Worm (Caenorhabditis elegans) whole organism, L3 larva: ENCODE measurements around the gene R11G10.4.

Experiments
- ceh-28 ChIP-seq: fragments of 150-350 bp; optimal IDR thresholded peaks from 2 replicates; lab custom pipeline; 2014; ENCODE audit warnings: missing biosample characterization, missing genetic modification reagents, missing genetic modification characterization
- ceh-82 ChIP-seq: fragments of 150-350 bp; optimal IDR thresholded peaks from 2 replicates; lab custom pipeline; 2014; ENCODE audit warnings: missing biosample characterization, missing genetic modification characterization
- ceh-9 ChIP-seq: sonication (generic microtip); optimal IDR thresholded peaks from 2 replicates; lab custom pipeline; 2018; ENCODE audit warnings: missing biosample characterization, missing genetic modification characterization
- hmg-11 ChIP-seq: sonication (generic microtip); optimal IDR thresholded peaks from 2 replicates; lab custom pipeline; 2016; ENCODE audit warnings: missing genetic modification characterization, missing compliant biosample characterization
- lin-15B ChIP-seq: fragments of 150-350 bp; optimal IDR thresholded peaks from 2 replicates; lab custom pipeline; 2014; ENCODE audit warnings: missing biosample characterization, missing genetic modification characterization
- lin-39 ChIP-seq: fragments of 150-350 bp; optimal IDR thresholded peaks from 2 replicates; lab custom pipeline; 2018; ENCODE audit warnings: missing biosample characterization, missing genetic modification reagents, missing genetic modification characterization
- mdl-1 ChIP-seq: fragments of 150-350 bp; optimal IDR thresholded peaks from 2 replicates; lab custom pipeline; 2014; ENCODE audit warnings: missing biosample characterization, missing genetic modification characterization
- mml-1 ChIP-seq: fragments of 150-350 bp; sonication (generic microtip); optimal IDR thresholded peaks from 3 replicates; lab custom pipeline; 2014; ENCODE audit warnings: missing biosample characterization, missing genetic modification characterization
- nhr-12 ChIP-seq: fragments of 150-350 bp; optimal IDR thresholded peaks from 2 replicates; lab custom pipeline; 2014; ENCODE audit warnings: missing biosample characterization, missing genetic modification characterization
- nhr-67 ChIP-seq: fragments of 150-350 bp; optimal IDR thresholded peaks from 2 replicates; lab custom pipeline; 2014; ENCODE audit warnings: missing biosample characterization, missing genetic modification characterization
- pha-4 ChIP-seq: fragments of 150-350 bp; optimal IDR thresholded peaks from 2 replicates; lab custom pipeline; 2014; ENCODE audit warnings: missing biosample characterization, missing genetic modification reagents, missing genetic modification characterization
- ztf-11 ChIP-seq: fragments of 150-350 bp; optimal IDR thresholded peaks from 2 replicates; lab custom pipeline; 2014; ENCODE audit warnings: missing biosample characterization, missing genetic modification characterization
- ztf-4 ChIP-seq: fragments of 150-350 bp; optimal IDR thresholded peaks from 2 replicates; lab custom pipeline; 2014; ENCODE audit warnings: missing biosample characterization, missing genetic modification characterization

R11G10.4 gene

ce11 chrV:13556297-13556696, 49.9 kb downstream of the R11G10.4 start, which contains the start of gene C56A3.6:
TSS of gene C56A3.6 (minus strand) at chrV:13556397.
- TF ChIP-seq lin-39, result no peak
- no peak for TF ChIP-seq mdl-1
- TF ChIP-seq ceh-9 (tag; lab: Kevin White, UChicago), result no peak
- TF ChIP-seq lin-15B (tag; lab: Kevin White, UChicago), result no peak
- no peak for TF ChIP-seq nhr-12 (tag; lab: Kevin White, UChicago)
- TF ChIP-seq ztf-11 (tag; lab: Kevin White, UChicago), result no peak
- no peak for TF ChIP-seq ztf-4
- no peak for TF ChIP-seq nhr-67 (tag; lab: Kevin White, UChicago)
- TF ChIP-seq pha-4 (tag; lab: Kevin White, UChicago), result no peak
- TF ChIP-seq mml-1 (tag; lab: Kevin White, UChicago), result no peak
- no peak for TF ChIP-seq hmg-11
- TF ChIP-seq ceh-82 (tag; lab: Kevin White, UChicago), result no peak
- no peak for TF ChIP-seq ceh-28 (tag; lab: Kevin White, UChicago)
